Worm (Caenorhabditis elegans) whole organism, L4/young adult: ENCODE results near the gene cpsf-1.

Experiments
- W03F9.2 ChIP-seq: fragments of 150-350 bp; optimal IDR thresholded peaks from 2 replicates; lab custom pipeline; 2014; ENCODE audit warnings: missing biosample characterization, missing genetic modification characterization
- him-1 ChIP-seq: sonication (generic microtip); optimal IDR thresholded peaks from 2 replicates; lab custom pipeline; 2016; ENCODE audit warnings: missing genotype, missing genetic modification reagents, missing genetic modification characterization, missing compliant biosample characterization

- TF ChIP-seq W03F9.2 (tag; lab: Kevin White, UChicago) (no peak), him-1 (no peak)
Measured at ce11 chrIV:1979782-1980181, 53.0 kb downstream of the cpsf-1 start, which contains the start of gene Y76B12C.8.
